Worm (Caenorhabditis elegans) whole organism, L4/young adult: ENCODE measurements around the gene B0244.7.

Experiments used
- W03F9.2 ChIP-seq: fragments of 150-350 bp; optimal IDR thresholded peaks from 2 replicates; lab custom pipeline; 2014; ENCODE audit warnings: missing biosample characterization, missing genetic modification characterization
- dao-5 ChIP-seq: sonication (generic microtip); optimal IDR thresholded peaks from 2 replicates; lab custom pipeline; 2016; ENCODE audit warnings: missing genotype, missing genetic modification characterization, moderate library complexity, missing compliant biosample characterization
- him-1 ChIP-seq: sonication (generic microtip); optimal IDR thresholded peaks from 2 replicates; lab custom pipeline; 2016; ENCODE audit warnings: missing genotype, missing genetic modification reagents, missing genetic modification characterization, missing compliant biosample characterization

- TF ChIP-seq W03F9.2 (tag; lab: Kevin White, UChicago) (no peak), him-1 (tag; lab: Kevin White, UChicago) (no peak), dao-5 (tag; lab: Kevin White, UChicago) (no peak)
Measured at ce11 chrIII:5719105-5719831, 12.0 kb upstream of the B0244.7 start.
